Fruit fly (Drosophila melanogaster): Measurements from ENCODE around the gene CG3588.

Gene CG3588

DNA sequence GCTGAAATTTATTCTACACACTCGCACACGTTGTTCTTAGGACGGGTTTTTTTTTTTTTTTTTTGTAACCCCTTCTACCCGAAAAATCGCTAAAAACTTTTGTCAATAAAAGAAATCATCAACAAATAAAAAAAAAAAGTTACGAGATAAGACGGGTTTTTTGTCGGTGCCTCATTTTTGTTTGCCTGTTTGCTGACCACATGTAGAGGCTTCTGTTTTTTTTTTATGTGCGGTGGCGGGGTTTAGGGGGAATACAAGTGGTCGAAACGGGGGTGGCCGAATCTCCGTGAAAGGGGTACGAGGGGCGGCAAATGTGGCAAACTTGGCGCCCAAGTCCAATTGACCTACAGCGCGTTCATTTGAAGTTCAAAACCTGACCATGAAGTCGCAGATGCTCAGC lies 1.0 kb upstream of the CG3588 start:
- no peak for TF ChIP-seq CG4282 (GFP tag; optimal IDR thresholded peaks at IDR 0.05)
- TF ChIP-seq aop (GFP tag; IDR thresholded peaks at IDR 0.05), result no peak
- no peak for TF ChIP-seq chn (GFP tag; optimal IDR thresholded peaks at IDR 0.05)
- no peak for TF ChIP-seq CG6689 (GFP tag; IDR thresholded peaks at IDR 0.05)
- no peak for TF ChIP-seq Myb (GFP tag; optimal IDR thresholded peaks at IDR 0.05)
- 0 out of 2 replicates have a peak, but pooled peaks have one; percentile 25 for TF ChIP-seq CG32532 (GFP tag; IDR thresholded peaks at IDR 0.05)
- no peak for TF ChIP-seq CG34422 (GFP tag; IDR thresholded peaks at IDR 0.05)
- TF ChIP-seq CG7271 (tag; optimal IDR thresholded peaks at IDR 0.05), result no peak
- TF ChIP-seq CG11456 (GFP tag; IDR thresholded peaks at IDR 0.05), result no peak
- TF ChIP-seq z (GFP tag; IDR thresholded peaks at IDR 0.05), result no peak
- TF ChIP-seq CG11696 (GFP tag; IDR thresholded peaks at IDR 0.05), result no peak
- no peak for TF ChIP-seq Poxn (GFP tag; IDR thresholded peaks at IDR 0.05)
- no peak for TF ChIP-seq Abd-B (GFP tag; optimal IDR thresholded peaks at IDR 0.05)
- no peak for TF ChIP-seq CG11560 (tag; IDR thresholded peaks at IDR 0.05)
- TF ChIP-seq Sin3A (optimal IDR thresholded peaks at IDR 0.05), result no peak
- no peak for TF ChIP-seq Awh (GFP tag; IDR thresholded peaks at IDR 0.05)
- no peak for TF ChIP-seq CG12104 (GFP tag; optimal IDR thresholded peaks at IDR 0.05)
- TF ChIP-seq amos (GFP tag; IDR thresholded peaks at IDR 0.05; ENCODE audit: partially characterized antibody), result no peak
- TF ChIP-seq CG17328 (GFP tag; IDR thresholded peaks at IDR 0.05), result no peak
- no peak for TF ChIP-seq CG10462 (GFP tag; optimal IDR thresholded peaks at IDR 0.05)
- no peak for TF ChIP-seq psq (GFP tag; optimal IDR thresholded peaks at IDR 0.05)
- TF ChIP-seq oc (tag; optimal IDR thresholded peaks at IDR 0.05), result no peak
- TF ChIP-seq Eip74EF (GFP tag; optimal IDR thresholded peaks at IDR 0.05), result no peak
- no peak for TF ChIP-seq CG15601 (tag; optimal IDR thresholded peaks at IDR 0.05)
- no peak for TF ChIP-seq CG4820 (GFP tag; optimal IDR thresholded peaks at IDR 0.05)
- TF ChIP-seq Neu2 (GFP tag; optimal IDR thresholded peaks at IDR 0.05; ENCODE audit: borderline replicate concordance), result no peak
- TF ChIP-seq CG15696 (tag; optimal IDR thresholded peaks at IDR 0.05), result no peak
- no peak for TF ChIP-seq Taf1 (GFP tag; IDR thresholded peaks at IDR 0.05)
- TF ChIP-seq mam (GFP tag; optimal IDR thresholded peaks at IDR 0.05), result no peak
- no peak for TF ChIP-seq NfI (GFP tag; optimal IDR thresholded peaks at IDR 0.05)
- no peak for TF ChIP-seq grn (GFP tag; optimal IDR thresholded peaks at IDR 0.05)
- no peak for TF ChIP-seq dysf (GFP tag; IDR thresholded peaks at IDR 0.05)
- no peak for TF ChIP-seq disco-r (GFP tag; optimal IDR thresholded peaks at IDR 0.05)
- no peak for TF ChIP-seq CG2129 (GFP tag; IDR thresholded peaks at IDR 0.05; ENCODE audit: partially characterized antibody)
- TF ChIP-seq Nf-YA (GFP tag; IDR thresholded peaks at IDR 0.05), result no peak
- peak; percentile 59 for TF ChIP-seq sqz (GFP tag; optimal IDR thresholded peaks at IDR 0.05)
- no peak for TF ChIP-seq CG2116 (GFP tag; optimal IDR thresholded peaks at IDR 0.05)
- TF ChIP-seq vvl (GFP tag; IDR thresholded peaks at IDR 0.05), result 0 out of 2 replicates have a peak, but pooled peaks have one; percentile 27
- TF ChIP-seq Sox100B (GFP tag; optimal IDR thresholded peaks at IDR 0.05), result no peak
- no peak for TF ChIP-seq Scr (GFP tag; IDR thresholded peaks at IDR 0.05; ENCODE audit: partially characterized antibody)
- TF ChIP-seq CG12391 (tag; optimal IDR thresholded peaks at IDR 0.05), result no peak
- no peak for TF ChIP-seq esg (GFP tag; conservative IDR thresholded peaks at IDR 0.05)
- no peak for TF ChIP-seq CG15514 (GFP tag; optimal IDR thresholded peaks at IDR 0.05)
- TF ChIP-seq tgo (GFP tag; IDR thresholded peaks at IDR 0.05), result no peak
- no peak for TF ChIP-seq chinmo (GFP tag; IDR thresholded peaks at IDR 0.05; ENCODE audit: partially characterized antibody)
- TF ChIP-seq CG13894 (tag; optimal IDR thresholded peaks at IDR 0.05), result peak; percentile 36
- TF ChIP-seq wdn (GFP tag; IDR thresholded peaks at IDR 0.05), result no peak
- peak; percentile 74 for TF ChIP-seq klu (GFP tag; IDR thresholded peaks at IDR 0.05)
- no peak for TF ChIP-seq sima (GFP tag; optimal IDR thresholded peaks at IDR 0.05)
- no peak for TF ChIP-seq Mrtf (GFP tag; IDR thresholded peaks at IDR 0.05)
- TF ChIP-seq Lhr (GFP tag; optimal IDR thresholded peaks at IDR 0.05), result no peak
- no peak for TF ChIP-seq bigmax (GFP tag; optimal IDR thresholded peaks at IDR 0.05)
